Worm (Caenorhabditis elegans) whole organism, L4 larva: ENCODE data around the gene C44B11.6.

Experiments
- D1046.2 ChIP-seq: fragments of 200-800 bp; sonication (Bioruptor generic); IDR thresholded peaks from 2 replicates; pipeline ENCODE4 v1.3.6; 2022; ENCODE audit warnings: missing genetic modification characterization, missing compliant biosample characterization
- F26F4.8 ChIP-seq: fragments of 200-800 bp; sonication (Bioruptor generic); conservative IDR thresholded peaks from 2 replicates; pipeline ENCODE4 v1.3.6; 2022; ENCODE audit warnings: missing genetic modification characterization, missing compliant biosample characterization
- F37D6.2 ChIP-seq: sonication (generic microtip); optimal IDR thresholded peaks from 2 replicates; lab custom pipeline; 2016; ENCODE audit warnings: mild to moderate bottlenecking, missing genetic modification characterization, missing compliant biosample characterization
- R02D3.7 ChIP-seq: fragments of 150-350 bp; sonication (generic microtip); optimal IDR thresholded peaks from 3 replicates; lab custom pipeline; 2014; ENCODE audit warnings: missing biosample characterization, missing genetic modification characterization
- Y5F2A.4 ChIP-seq: fragments of 200-800 bp; sonication (Bioruptor generic); optimal IDR thresholded peaks from 2 replicates; lab custom pipeline; 2018; ENCODE audit warnings: mild to moderate bottlenecking, missing genetic modification characterization, missing compliant biosample characterization
- Y75B8A.6 ChIP-seq: fragments of 200-800 bp; sonication (Bioruptor generic); IDR thresholded peaks from 2 replicates; pipeline ENCODE4 v1.3.6; 2022; ENCODE audit warnings: missing genetic modification reagents, missing genetic modification characterization, missing compliant biosample characterization
- aha-1 ChIP-seq: fragments of 150-350 bp; peaks from one replicate; lab custom pipeline; 2014; ENCODE audit warnings: missing biosample characterization, missing genetic modification characterization
- arid-1 ChIP-seq: fragments of 200-800 bp; sonication (Bioruptor generic); conservative IDR thresholded peaks from 2 replicates; pipeline ENCODE4 v1.3.6; 2022; ENCODE audit warnings: missing genetic modification reagents, missing genetic modification characterization, missing compliant biosample characterization
- attf-4 ChIP-seq: sonication (generic microtip); optimal IDR thresholded peaks from 3 replicates; lab custom pipeline; 2017; ENCODE audit warnings: missing biosample characterization, missing genetic modification characterization
- ceh-28 ChIP-seq: fragments of 150-350 bp; optimal IDR thresholded peaks from 2 replicates; lab custom pipeline; 2014; ENCODE audit warnings: missing biosample characterization, missing genetic modification reagents, missing genetic modification characterization
- ctbp-1 ChIP-seq: fragments of 200-800 bp; sonication (Bioruptor generic); IDR thresholded peaks from 2 replicates; pipeline ENCODE4 v1.3.6; 2022; ENCODE audit warnings: missing genetic modification reagents, missing genetic modification characterization, missing compliant biosample characterization
- daf-16 ChIP-seq, 3 experiments: sonication (generic microtip); optimal IDR thresholded peaks; 2 replicates each; lab custom pipeline; 2016 to 2017; ENCODE audit warnings: missing genetic modification characterization in 3 of 3, missing genetic modification reagents in 3 of 3, mild to moderate bottlenecking in 2 of 3, missing compliant biosample characterization in 2 of 3, missing biosample characterization in 1 of 3, moderate library complexity in 1 of 3
- daf-8 ChIP-seq: fragments of 200-800 bp; sonication (Bioruptor generic); IDR thresholded peaks from 2 replicates; pipeline ENCODE4 v1.3.6; 2022; ENCODE audit warnings: missing genetic modification characterization, missing compliant biosample characterization
- dmd-6 ChIP-seq: fragments of 200-800 bp; sonication (Bioruptor generic); IDR thresholded peaks from 2 replicates; pipeline ENCODE4 v1.3.6; 2022; ENCODE audit warnings: missing genetic modification reagents, missing genetic modification characterization, missing compliant biosample characterization
- dve-1 ChIP-seq: sonication (generic microtip); optimal IDR thresholded peaks from 2 replicates; lab custom pipeline; 2017; ENCODE audit warnings: antibody characterized with exemption, mild to moderate bottlenecking, missing genetic modification characterization, missing compliant biosample characterization; ENCODE audit not compliant: insufficient read depth
- fkh-10 ChIP-seq: fragments of 150-350 bp; optimal IDR thresholded peaks from 2 replicates; lab custom pipeline; 2014; ENCODE audit warnings: missing biosample characterization, missing genetic modification reagents, missing genetic modification characterization
- fos-1 ChIP-seq: fragments of 150-350 bp; optimal IDR thresholded peaks from 2 replicates; lab custom pipeline; 2014; ENCODE audit warnings: missing biosample characterization, missing genetic modification characterization
- gei-8 ChIP-seq: fragments of 200-800 bp; sonication (Bioruptor generic); optimal IDR thresholded peaks from 2 replicates; lab custom pipeline; 2018; ENCODE audit warnings: mild to moderate bottlenecking, missing genetic modification characterization, missing compliant biosample characterization
- hif-1 ChIP-seq, 2 experiments: sonication (generic microtip); optimal IDR thresholded peaks; 2 replicates each; lab custom pipeline; 2016 to 2017; ENCODE audit warnings: missing compliant biosample characterization in 2 of 2, missing genetic modification characterization in 2 of 2, missing genetic modification reagents in 2 of 2, missing genotype in 2 of 2, mild to moderate bottlenecking in 1 of 2
- hlh-11 ChIP-seq: fragments of 200-800 bp; sonication (Bioruptor generic); optimal IDR thresholded peaks from 2 replicates; lab custom pipeline; 2018; ENCODE audit warnings: mild to moderate bottlenecking, missing genetic modification characterization, missing compliant biosample characterization
- hlh-30 ChIP-seq: sonication (generic microtip); optimal IDR thresholded peaks from 2 replicates; lab custom pipeline; 2017; ENCODE audit warnings: antibody characterized with exemption, mild to moderate bottlenecking, missing genetic modification characterization, missing compliant biosample characterization; ENCODE audit not compliant: insufficient read depth
- lin-1 ChIP-seq: fragments of 200-800 bp; sonication (Bioruptor generic); IDR thresholded peaks from 2 replicates; pipeline ENCODE4 v1.3.6; 2022; ENCODE audit warnings: missing genetic modification reagents, missing genetic modification characterization, missing compliant biosample characterization
- madf-9 ChIP-seq: fragments of 200-800 bp; sonication (Bioruptor generic); conservative IDR thresholded peaks from 2 replicates; pipeline ENCODE4 v1.3.6; 2022; ENCODE audit warnings: missing genetic modification reagents, missing genetic modification characterization, missing compliant biosample characterization
- mdl-1 ChIP-seq, 2 experiments: fragments of 150-350 bp in 1 of 2; sonication (generic microtip) in 1 of 2; optimal IDR thresholded peaks; 2 replicates each; lab custom pipeline; 2014 to 2017; ENCODE audit warnings: missing biosample characterization in 2 of 2, missing genetic modification characterization in 2 of 2
- mes-2 ChIP-seq: sonication (generic microtip); optimal IDR thresholded peaks from 2 replicates; lab custom pipeline; 2016; ENCODE audit warnings: missing genotype, mild to moderate bottlenecking, missing genetic modification characterization, missing compliant biosample characterization; ENCODE audit not compliant: poor library complexity, severe bottlenecking
- nhr-10 ChIP-seq: fragments of 150-350 bp; optimal IDR thresholded peaks from 2 replicates; lab custom pipeline; 2014; ENCODE audit warnings: missing biosample characterization, missing genetic modification characterization
- nhr-102 ChIP-seq: sonication (generic microtip); optimal IDR thresholded peaks from 2 replicates; lab custom pipeline; 2016; ENCODE audit warnings: mild to moderate bottlenecking, missing genetic modification characterization, moderate library complexity, missing compliant biosample characterization
- nhr-28 ChIP-seq: fragments of 150-350 bp; optimal IDR thresholded peaks from 2 replicates; lab custom pipeline; 2014; ENCODE audit warnings: missing biosample characterization, missing genetic modification characterization
- nhr-42 ChIP-seq: fragments of 200-800 bp; sonication (Bioruptor generic); IDR thresholded peaks from 2 replicates; pipeline ENCODE4 v1.3.6; 2022; ENCODE audit warnings: missing genetic modification characterization, missing compliant biosample characterization
- nhr-48 ChIP-seq: sonication (generic microtip); optimal IDR thresholded peaks from 2 replicates; lab custom pipeline; 2016; ENCODE audit warnings: mild to moderate bottlenecking, missing genetic modification characterization, missing compliant biosample characterization
- nhr-6 ChIP-seq: fragments of 150-350 bp; optimal IDR thresholded peaks from 2 replicates; lab custom pipeline; 2014; ENCODE audit warnings: missing biosample characterization, missing genetic modification characterization
- nhr-76 ChIP-seq: fragments of 150-350 bp; optimal IDR thresholded peaks from 2 replicates; lab custom pipeline; 2014; ENCODE audit warnings: missing biosample characterization, missing genetic modification characterization
- nhr-77 ChIP-seq: fragments of 150-350 bp; optimal IDR thresholded peaks from 2 replicates; lab custom pipeline; 2014; ENCODE audit warnings: missing biosample characterization, missing genetic modification characterization
- php-3 ChIP-seq: fragments of 200-800 bp; sonication (Bioruptor generic); IDR thresholded peaks from 2 replicates; pipeline ENCODE4 v1.3.6; 2022; ENCODE audit warnings: missing genetic modification reagents, missing genetic modification characterization, missing compliant biosample characterization
- pqm-1 ChIP-seq: sonication (generic microtip); optimal IDR thresholded peaks from 2 replicates; lab custom pipeline; 2017; ENCODE audit warnings: missing biosample characterization, missing genetic modification characterization
- saeg-2 ChIP-seq: fragments of 200-800 bp; sonication (Bioruptor generic); IDR thresholded peaks from 2 replicates; pipeline ENCODE4 v1.3.6; 2022; ENCODE audit warnings: missing genetic modification reagents, missing genetic modification characterization, missing compliant biosample characterization
- set-16 ChIP-seq: fragments of 200-800 bp; sonication (Bioruptor generic); IDR thresholded peaks from 2 replicates; pipeline ENCODE4 v1.3.6; 2022; ENCODE audit warnings: missing genetic modification reagents, missing genetic modification characterization, missing compliant biosample characterization
- skn-1 ChIP-seq: fragments of 150-350 bp; optimal IDR thresholded peaks from 2 replicates; lab custom pipeline; 2014; ENCODE audit warnings: missing biosample characterization, missing genetic modification characterization
- tra-1 ChIP-seq: fragments of 200-800 bp; sonication (Bioruptor generic); IDR thresholded peaks from 2 replicates; pipeline ENCODE4 v1.3.6; 2022; ENCODE audit warnings: missing genetic modification reagents, missing genetic modification characterization, missing compliant biosample characterization
- unc-39 ChIP-seq: sonication (generic microtip); optimal IDR thresholded peaks from 2 replicates; lab custom pipeline; 2017; ENCODE audit warnings: missing biosample characterization, missing genetic modification characterization
- unc-62 ChIP-seq, 3 experiments: fragments of 150-350 bp in 1 of 3; sonication (generic microtip); optimal IDR thresholded peaks in 2 of 3; peaks in 1 of 3; 1 replicate in 1 of 3; 2 replicates in 2 of 3; lab custom pipeline; 2014 to 2017; ENCODE audit warnings: missing biosample characterization in 3 of 3, missing genetic modification characterization in 3 of 3, missing genetic modification reagents in 3 of 3, missing genotype in 1 of 3
- vab-7 ChIP-seq: fragments of 200-800 bp; sonication (Bioruptor generic); IDR thresholded peaks from 2 replicates; pipeline ENCODE4 v1.3.6; 2022; ENCODE audit warnings: missing genetic modification reagents, missing genetic modification characterization, missing compliant biosample characterization
- zfp-3 ChIP-seq: fragments of 200-800 bp; sonication (Bioruptor generic); conservative IDR thresholded peaks from 2 replicates; pipeline ENCODE4 v1.3.6; 2022; ENCODE audit warnings: missing genetic modification reagents, missing genetic modification characterization, missing compliant biosample characterization

Gene C44B11.6

ce11 chrIII:3112001-3112400 lies 40.9 kb upstream of the C44B11.6 start (continued):
- TF ChIP-seq daf-16 (GFP tag; optimal IDR thresholded peaks at IDR 0.05; lab: Kevin White, UChicago) (no peak), daf-16 (tag; optimal IDR thresholded peaks at IDR 0.05; lab: Kevin White, UChicago) (peak; percentile 25), vab-7 (peak; percentile 66; the same call in 1 of the 2 replicates)

- TF ChIP-seq fkh-10 (GFP tag; lab: Kevin White, UChicago): no peak
- no peak for TF ChIP-seq Y5F2A.4 (GFP tag; lab: Kevin White, UChicago)
- peak; percentile 27 for TF ChIP-seq ceh-28 (tag; lab: Kevin White, UChicago)
- no peak for TF ChIP-seq arid-1
- TF ChIP-seq set-16 (GFP tag; lab: Robert Waterston, UW): no peak
- no peak for TF ChIP-seq fos-1 (tag; lab: Kevin White, UChicago)
- no peak for TF ChIP-seq nhr-10 (tag; lab: Kevin White, UChicago)
- TF ChIP-seq dmd-6: no peak
Measured at ce11 chrIII:3112616-3113015, 40.3 kb upstream of the C44B11.6 start.

- no peak for TF ChIP-seq unc-39 (tag; lab: Kevin White, UChicago)
- peak in 1 of 2 experiments; percentile 81 for TF ChIP-seq hif-1 (tag; optimal IDR thresholded peaks at IDR 0.05; lab: Kevin White, UChicago)
- TF ChIP-seq F37D6.2 (tag; lab: Kevin White, UChicago): no peak
- TF ChIP-seq nhr-77 (tag; lab: Kevin White, UChicago): peak; percentile 84
- TF ChIP-seq pqm-1: peak; percentile 99
- TF ChIP-seq saeg-2 (GFP tag; lab: Robert Waterston, UW): no peak
- peak; percentile 98 for TF ChIP-seq nhr-28 (tag; lab: Kevin White, UChicago)
- peak; percentile 20 for TF ChIP-seq nhr-48 (tag; lab: Kevin White, UChicago)
- peak; percentile 80 for TF ChIP-seq dve-1
- TF ChIP-seq hlh-11: peak; percentile 62
- peak; percentile 84 for TF ChIP-seq dmd-6
- TF ChIP-seq madf-9 (GFP tag; lab: Robert Waterston, UW): no peak
- peak; percentile 16 for TF ChIP-seq nhr-102 (tag; lab: Kevin White, UChicago)
- TF ChIP-seq hlh-30 (tag; lab: Kevin White, UChicago): peak; percentile 13
- TF ChIP-seq mdl-1 (tag; optimal IDR thresholded peaks at IDR 0.05; lab: Kevin White, UChicago): peak in 1 of 2 experiments; percentile 56
- TF ChIP-seq gei-8 (GFP tag; lab: Kevin White, UChicago): no peak
- TF ChIP-seq daf-16 (GFP tag; optimal IDR thresholded peaks at IDR 0.05; lab: Kevin White, UChicago): no peak
- peak; percentile 57 for TF ChIP-seq daf-16 (tag; optimal IDR thresholded peaks at IDR 0.05; lab: Kevin White, UChicago)
- no peak for TF ChIP-seq attf-4 (tag; lab: Kevin White, UChicago)
- no peak for TF ChIP-seq nhr-42 (GFP tag; lab: Robert Waterston, UW)
- TF ChIP-seq nhr-6: no peak
Measured at ce11 chrIII:3116969-3117368, 36.0 kb upstream of the C44B11.6 start.

- peak; percentile 39 for TF ChIP-seq nhr-77 (tag; lab: Kevin White, UChicago)
- no peak for TF ChIP-seq zfp-3 (GFP tag; lab: Robert Waterston, UW)
- peak; percentile 6 for TF ChIP-seq aha-1 (tag; lab: Kevin White, UChicago)
- TF ChIP-seq pqm-1: peak; percentile 74
- TF ChIP-seq tra-1 (GFP tag; lab: Robert Waterston, UW): no peak
- TF ChIP-seq R02D3.7 (tag; lab: Kevin White, UChicago): no peak
- TF ChIP-seq hif-1 (tag; optimal IDR thresholded peaks at IDR 0.05; lab: Kevin White, UChicago): peak in 1 of 2 experiments; percentile 3
- no peak for TF ChIP-seq lin-1 (GFP tag; lab: Robert Waterston, UW)
- peak; percentile 53 for TF ChIP-seq dve-1
- peak; percentile 47 for TF ChIP-seq hlh-11
- TF ChIP-seq nhr-76: no peak
- TF ChIP-seq arid-1: no peak
- peak; percentile 17 for TF ChIP-seq mes-2 (tag; lab: Kevin White, UChicago)
- no peak for TF ChIP-seq D1046.2
- peak; percentile 85 for TF ChIP-seq nhr-28 (tag; lab: Kevin White, UChicago)
- TF ChIP-seq php-3: 0 out of 2 replicates have a peak, but pooled peaks have one; percentile 37
- peak in 1 of 2 experiments; percentile 66 for TF ChIP-seq unc-62 (GFP tag; optimal IDR thresholded peaks at IDR 0.05 in 1 of 2; lab: Kevin White, UChicago)
- no peak for TF ChIP-seq unc-62 (tag; optimal IDR thresholded peaks at IDR 0.05; lab: Kevin White, UChicago)
- TF ChIP-seq daf-16 (GFP tag; optimal IDR thresholded peaks at IDR 0.05; lab: Kevin White, UChicago): no peak
- TF ChIP-seq daf-16 (tag; optimal IDR thresholded peaks at IDR 0.05; lab: Kevin White, UChicago): peak; percentile 22
- TF ChIP-seq F26F4.8: no peak
- TF ChIP-seq skn-1: no peak
- peak; percentile 65; the same call in 1 of the 2 replicates for TF ChIP-seq dmd-6
- no peak for TF ChIP-seq Y75B8A.6 (GFP tag; lab: Robert Waterston, UW)
- no peak for TF ChIP-seq daf-8 (GFP tag; lab: Robert Waterston, UW)
- TF ChIP-seq ctbp-1 (GFP tag; lab: Robert Waterston, UW): no peak
Measured at ce11 chrIII:3119972-3120371, 33.0 kb upstream of the C44B11.6 start.
